Worm (Caenorhabditis elegans) whole organism, L1 larva: ENCODE data around the gene Y39F10C.1.

Experiments
- dpl-1 ChIP-seq, 3 experiments: fragments of 150-350 bp in 2 of 3; sonication (generic microtip) in 1 of 3; optimal IDR thresholded peaks; 2 replicates each; lab custom pipeline; 2014 to 2017; ENCODE audit warnings: missing biosample characterization in 3 of 3, missing genetic modification characterization in 3 of 3, missing genetic modification reagents in 3 of 3
- lin-15B ChIP-seq: fragments of 150-350 bp; sonication (generic microtip); optimal IDR thresholded peaks from 3 replicates; lab custom pipeline; 2014; ENCODE audit warnings: missing biosample characterization, missing genetic modification characterization
- mab-9 ChIP-seq: fragments of 200-800 bp; sonication (Bioruptor generic); IDR thresholded peaks from 2 replicates; pipeline ENCODE4 v1.3.6; 2022; ENCODE audit warnings: missing genetic modification reagents, missing genetic modification characterization, missing compliant biosample characterization
- nhr-237 ChIP-seq: fragments of 150-350 bp; optimal IDR thresholded peaks from 2 replicates; lab custom pipeline; 2014; ENCODE audit warnings: missing biosample characterization, missing genetic modification characterization
- nhr-28 ChIP-seq: fragments of 150-350 bp; optimal IDR thresholded peaks from 2 replicates; lab custom pipeline; 2014; ENCODE audit warnings: missing biosample characterization, missing genetic modification characterization
- nhr-47 ChIP-seq: sonication (generic microtip); optimal IDR thresholded peaks from 2 replicates; lab custom pipeline; 2016; ENCODE audit warnings: mild to moderate bottlenecking, missing genetic modification characterization, moderate library complexity, missing compliant biosample characterization
- pqm-1 ChIP-seq: sonication (generic microtip); optimal IDR thresholded peaks from 3 replicates; lab custom pipeline; 2017; ENCODE audit warnings: missing biosample characterization, missing genetic modification characterization
- unc-62 ChIP-seq: fragments of 150-350 bp; optimal IDR thresholded peaks from 2 replicates; lab custom pipeline; 2014; ENCODE audit warnings: missing biosample characterization, missing genetic modification reagents, missing genetic modification characterization

DNA sequence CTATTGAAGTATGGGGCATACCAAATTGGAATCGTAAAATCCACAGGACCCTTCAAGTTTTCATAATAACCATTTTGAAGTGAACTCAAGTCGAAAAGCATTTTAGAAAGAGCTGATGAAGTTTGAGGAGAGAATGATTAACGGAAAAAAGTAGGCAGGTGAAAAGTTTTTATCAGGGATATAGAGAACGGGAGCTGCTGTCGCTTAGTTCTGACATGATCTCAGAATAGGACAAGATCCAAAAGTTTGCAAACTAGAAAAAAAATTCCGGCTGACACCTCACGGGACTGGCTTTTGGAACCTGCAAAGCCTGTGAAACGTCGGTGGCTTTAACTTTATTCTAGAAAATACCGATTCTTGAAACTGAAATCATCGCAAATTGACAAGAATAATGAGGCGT lies 4.4 kb upstream of the Y39F10C.1 start, which contains the start of gene sri-46:
- TF ChIP-seq nhr-47 (tag; lab: Kevin White, UChicago) (no peak), nhr-237 (tag; lab: Kevin White, UChicago) (no peak), pqm-1 (no peak), nhr-28 (tag; lab: Kevin White, UChicago) (no peak), dpl-1 (GFP tag; optimal IDR thresholded peaks at IDR 0.05; lab: Kevin White, UChicago) (no peak), mab-9 (GFP tag; lab: Robert Waterston, UW) (no peak), unc-62 (GFP tag; lab: Kevin White, UChicago) (no peak), lin-15B (tag; lab: Kevin White, UChicago) (no peak)
